Fruit fly (Drosophila melanogaster): ENCODE measurements around the gene Ciz1.

dm6 chr3L:9863656-9864055 is 783 bp upstream of the Ciz1 start:
- no peak for TF ChIP-seq h (GFP tag; optimal IDR thresholded peaks at IDR 0.05)
- no peak for TF ChIP-seq Dfd (GFP tag; optimal IDR thresholded peaks at IDR 0.05)
- TF ChIP-seq sage (GFP tag; optimal IDR thresholded peaks at IDR 0.05), result no peak
- no peak for TF ChIP-seq pan (optimal IDR thresholded peaks at IDR 0.05)
- no peak for TF ChIP-seq dsf (GFP tag; optimal IDR thresholded peaks at IDR 0.05; ENCODE audit: borderline replicate concordance)
- no peak for TF ChIP-seq Abd-B (GFP tag; optimal IDR thresholded peaks at IDR 0.05)
- TF ChIP-seq usp (GFP tag; optimal IDR thresholded peaks at IDR 0.05), result no peak
- no peak for TF ChIP-seq Myc (optimal IDR thresholded peaks at IDR 0.05)
- TF ChIP-seq Mio (GFP tag; optimal IDR thresholded peaks at IDR 0.05), result no peak
- TF ChIP-seq OdsH (GFP tag; optimal IDR thresholded peaks at IDR 0.05), result no peak
- TF ChIP-seq CG32264 (GFP tag; optimal IDR thresholded peaks at IDR 0.05), result no peak
- no peak for TF ChIP-seq lola (GFP tag; optimal IDR thresholded peaks at IDR 0.05)
- TF ChIP-seq Vsx2 (GFP tag; optimal IDR thresholded peaks at IDR 0.05; ENCODE audit: partially characterized antibody), result no peak
- no peak for TF ChIP-seq Sp1 (GFP tag; optimal IDR thresholded peaks at IDR 0.05)

Measured in whole organism, wandering third instar larva.